Worm (Caenorhabditis elegans) whole organism, L2 larva: Measurements from ENCODE around the gene ZC196.3.
A peak's percentile ranks its signal among the peaks of the same experiment; 100 is the strongest.

Source experiments
- C34F6.9 ChIP-seq: fragments of 150-350 bp; optimal IDR thresholded peaks from 2 replicates; lab custom pipeline; 2014; ENCODE audit warnings: missing biosample characterization, missing genetic modification characterization
- F13H6.1 ChIP-seq: sonication (generic microtip); optimal IDR thresholded peaks from 2 replicates; lab custom pipeline; 2016; ENCODE audit warnings: missing genetic modification characterization, missing compliant biosample characterization
- R02D3.7 ChIP-seq: fragments of 150-350 bp; optimal IDR thresholded peaks from 2 replicates; lab custom pipeline; 2014; ENCODE audit warnings: missing biosample characterization, missing genetic modification characterization
- Y55F3AM.14 ChIP-seq: fragments of 200-800 bp; sonication (Bioruptor generic); optimal IDR thresholded peaks from 2 replicates; lab custom pipeline; 2018; ENCODE audit warnings: mild to moderate bottlenecking, missing genetic modification characterization, missing compliant biosample characterization
- ZK546.5 ChIP-seq: sonication (generic microtip); optimal IDR thresholded peaks from 2 replicates; lab custom pipeline; 2017; ENCODE audit warnings: missing biosample characterization, missing genetic modification characterization
- alr-1 ChIP-seq: fragments of 150-350 bp; optimal IDR thresholded peaks from 2 replicates; lab custom pipeline; 2014; ENCODE audit warnings: missing biosample characterization, missing genetic modification characterization
- aly-2 ChIP-seq: fragments of 150-350 bp; optimal IDR thresholded peaks from 2 replicates; lab custom pipeline; 2014; ENCODE audit warnings: missing biosample characterization, missing genetic modification characterization
- ama-1 ChIP-seq: fragments of 150-350 bp; optimal IDR thresholded peaks from 2 replicates; lab custom pipeline; 2018; ENCODE audit warnings: inconsistent platforms
- blmp-1 ChIP-seq: sonication (generic microtip); optimal IDR thresholded peaks from 2 replicates; lab custom pipeline; 2017; ENCODE audit warnings: missing genetic modification characterization, mild to moderate bottlenecking, missing compliant biosample characterization, antibody characterized with exemption, moderate library complexity; ENCODE audit not compliant: insufficient read depth
- ceh-16 ChIP-seq: fragments of 150-350 bp; optimal IDR thresholded peaks from 2 replicates; lab custom pipeline; 2014; ENCODE audit warnings: missing biosample characterization, missing genetic modification characterization
- ceh-82 ChIP-seq: fragments of 150-350 bp; optimal IDR thresholded peaks from 2 replicates; lab custom pipeline; 2014; ENCODE audit warnings: missing biosample characterization, missing genetic modification characterization
- crh-2 ChIP-seq: sonication (generic microtip); optimal IDR thresholded peaks from 2 replicates; lab custom pipeline; 2017; ENCODE audit warnings: missing biosample characterization, missing genetic modification characterization
- dmd-4 ChIP-seq: sonication (generic microtip); optimal IDR thresholded peaks from 2 replicates; lab custom pipeline; 2017; ENCODE audit warnings: missing biosample characterization, missing genetic modification characterization
- egl-27 ChIP-seq: sonication (generic microtip); optimal IDR thresholded peaks from 3 replicates; lab custom pipeline; 2017; ENCODE audit warnings: missing biosample characterization, missing genetic modification reagents, missing genetic modification characterization
- elt-1 ChIP-seq: fragments of 150-350 bp; optimal IDR thresholded peaks from 2 replicates; lab custom pipeline; 2014; ENCODE audit warnings: missing biosample characterization, missing genetic modification characterization
- elt-3 ChIP-seq: sonication (generic microtip); optimal IDR thresholded peaks from 2 replicates; lab custom pipeline; 2017; ENCODE audit warnings: missing biosample characterization, missing genetic modification characterization
- fos-1 ChIP-seq: fragments of 150-350 bp; optimal IDR thresholded peaks from 2 replicates; lab custom pipeline; 2014; ENCODE audit warnings: missing biosample characterization, missing genetic modification characterization
- gmeb-1 ChIP-seq: fragments of 150-350 bp; optimal IDR thresholded peaks from 2 replicates; lab custom pipeline; 2014; ENCODE audit warnings: missing biosample characterization, missing genetic modification characterization
- lin-11 ChIP-seq: fragments of 150-350 bp; sonication (generic microtip); optimal IDR thresholded peaks from 2 replicates; lab custom pipeline; 2014; ENCODE audit warnings: missing biosample characterization, missing genetic modification characterization, inconsistent platforms, mixed read lengths
- lin-13 ChIP-seq: fragments of 150-350 bp; optimal IDR thresholded peaks from 2 replicates; lab custom pipeline; 2014; ENCODE audit warnings: missing biosample characterization, missing genetic modification reagents, missing genetic modification characterization
- lin-39 ChIP-seq: fragments of 150-350 bp; optimal IDR thresholded peaks from 2 replicates; lab custom pipeline; 2014; ENCODE audit warnings: missing biosample characterization, missing genetic modification reagents, missing genetic modification characterization
- lsy-2 ChIP-seq, 2 experiments: fragments of 150-350 bp in 1 of 2; sonication (generic microtip) in 1 of 2; optimal IDR thresholded peaks; 2 replicates each; lab custom pipeline; 2014 to 2017; ENCODE audit warnings: missing biosample characterization in 2 of 2, missing genetic modification characterization in 2 of 2
- mab-5 ChIP-seq: fragments of 150-350 bp; optimal IDR thresholded peaks from 2 replicates; lab custom pipeline; 2014; ENCODE audit warnings: missing biosample characterization, missing genetic modification characterization
- mbf-1 ChIP-seq: sonication (generic microtip); optimal IDR thresholded peaks from 2 replicates; lab custom pipeline; 2017; ENCODE audit warnings: missing biosample characterization, missing genetic modification characterization
- mdl-1 ChIP-seq, 2 experiments: fragments of 150-350 bp in 1 of 2; sonication (generic microtip) in 1 of 2; optimal IDR thresholded peaks; 2 replicates each; lab custom pipeline; 2017; ENCODE audit warnings: missing biosample characterization in 2 of 2, missing genetic modification characterization in 2 of 2
- nhr-10 ChIP-seq: sonication (generic microtip); optimal IDR thresholded peaks from 2 replicates; lab custom pipeline; 2017; ENCODE audit warnings: missing biosample characterization, missing genetic modification characterization
- nhr-11 ChIP-seq: fragments of 150-350 bp; optimal IDR thresholded peaks from 2 replicates; lab custom pipeline; 2014; ENCODE audit warnings: missing biosample characterization, missing genetic modification characterization
- nhr-12 ChIP-seq: fragments of 150-350 bp; optimal IDR thresholded peaks from 2 replicates; lab custom pipeline; 2014; ENCODE audit warnings: missing biosample characterization, missing genetic modification characterization
- nhr-129 ChIP-seq: fragments of 150-350 bp; optimal IDR thresholded peaks from 2 replicates; lab custom pipeline; 2014; ENCODE audit warnings: missing biosample characterization, missing genetic modification characterization
- nhr-21 ChIP-seq: fragments of 150-350 bp; optimal IDR thresholded peaks from 2 replicates; lab custom pipeline; 2014; ENCODE audit warnings: missing biosample characterization, missing genetic modification characterization
- nhr-23 ChIP-seq: fragments of 150-350 bp; optimal IDR thresholded peaks from 2 replicates; lab custom pipeline; 2014; ENCODE audit warnings: missing biosample characterization, missing genetic modification reagents, missing genetic modification characterization
- nhr-237 ChIP-seq: fragments of 150-350 bp; optimal IDR thresholded peaks from 2 replicates; lab custom pipeline; 2014; ENCODE audit warnings: missing biosample characterization, missing genetic modification characterization
- nhr-25 ChIP-seq: fragments of 150-350 bp; sonication (generic microtip); optimal IDR thresholded peaks from 3 replicates; lab custom pipeline; 2014; ENCODE audit warnings: missing biosample characterization, missing genetic modification characterization
- nhr-6 ChIP-seq: fragments of 150-350 bp; optimal IDR thresholded peaks from 2 replicates; lab custom pipeline; 2014; ENCODE audit warnings: missing biosample characterization, missing genetic modification characterization
- nhr-77 ChIP-seq: fragments of 150-350 bp; optimal IDR thresholded peaks from 2 replicates; lab custom pipeline; 2014; ENCODE audit warnings: missing biosample characterization, missing genetic modification characterization
- peb-1 ChIP-seq: fragments of 150-350 bp; optimal IDR thresholded peaks from 2 replicates; lab custom pipeline; 2014; ENCODE audit warnings: missing biosample characterization, missing genetic modification characterization
- sem-4 ChIP-seq: fragments of 150-350 bp; optimal IDR thresholded peaks from 2 replicates; lab custom pipeline; 2014; ENCODE audit warnings: missing biosample characterization, missing genetic modification reagents, missing genetic modification characterization
- skn-1 ChIP-seq: sonication (generic microtip); optimal IDR thresholded peaks from 2 replicates; lab custom pipeline; 2017; ENCODE audit warnings: missing biosample characterization, missing genetic modification characterization
- sma-3 ChIP-seq: sonication (generic microtip); optimal IDR thresholded peaks from 2 replicates; lab custom pipeline; 2016; ENCODE audit warnings: missing genetic modification reagents, missing genetic modification characterization, missing compliant biosample characterization
- sma-9 ChIP-seq, 2 experiments: fragments of 150-350 bp in 1 of 2; sonication (generic microtip) in 1 of 2; optimal IDR thresholded peaks; 2 replicates each; lab custom pipeline; 2014 to 2016; ENCODE audit warnings: missing genetic modification characterization in 2 of 2, mild to moderate bottlenecking in 1 of 2, missing biosample characterization in 1 of 2, missing compliant biosample characterization in 1 of 2, missing genetic modification reagents in 1 of 2, moderate library complexity in 1 of 2
- snpc-4 ChIP-seq: fragments of 150-350 bp; optimal IDR thresholded peaks from 2 replicates; lab custom pipeline; 2014; ENCODE audit warnings: missing biosample characterization, missing genetic modification characterization
- unc-39 ChIP-seq: fragments of 150-350 bp; optimal IDR thresholded peaks from 2 replicates; lab custom pipeline; 2014; ENCODE audit warnings: missing biosample characterization, missing genetic modification characterization
- unc-55 ChIP-seq: fragments of 150-350 bp; sonication (generic microtip); optimal IDR thresholded peaks from 3 replicates; lab custom pipeline; 2014; ENCODE audit warnings: missing biosample characterization, missing genetic modification reagents, missing genetic modification characterization
- unc-62 ChIP-seq: fragments of 150-350 bp; optimal IDR thresholded peaks from 2 replicates; lab custom pipeline; 2014; ENCODE audit warnings: missing biosample characterization, missing genetic modification reagents, missing genetic modification characterization
- zag-1 ChIP-seq: fragments of 150-350 bp; optimal IDR thresholded peaks from 2 replicates; lab custom pipeline; 2014; ENCODE audit warnings: missing biosample characterization, missing genetic modification characterization
- ztf-1 ChIP-seq: fragments of 200-800 bp; sonication (Bioruptor generic); conservative IDR thresholded peaks from 2 replicates; pipeline ENCODE4 v1.3.6; 2022; ENCODE audit warnings: missing genetic modification characterization, missing compliant biosample characterization
- ztf-11 ChIP-seq: sonication (generic microtip); optimal IDR thresholded peaks from 2 replicates; lab custom pipeline; 2017; ENCODE audit warnings: missing biosample characterization, missing genetic modification characterization
- ztf-4 ChIP-seq: fragments of 150-350 bp; optimal IDR thresholded peaks from 2 replicates; lab custom pipeline; 2014; ENCODE audit warnings: missing biosample characterization, missing genetic modification characterization

Gene ZC196.3

ce11 chrV:8767493-8767892 is 31.0 kb downstream of the ZC196.3 start:
- TF ChIP-seq nhr-77 (tag; lab: Kevin White, UChicago): no peak
- no peak for TF ChIP-seq ceh-82 (tag; lab: Kevin White, UChicago)
- peak; percentile 63 for TF ChIP-seq fos-1 (tag; lab: Kevin White, UChicago)
- TF ChIP-seq elt-1: no peak
- TF ChIP-seq C34F6.9: no peak
- TF ChIP-seq R02D3.7 (tag; lab: Kevin White, UChicago): no peak
- no peak for TF ChIP-seq aly-2 (tag; lab: Kevin White, UChicago)
- no peak for TF ChIP-seq unc-39 (tag; lab: Kevin White, UChicago)
- TF ChIP-seq nhr-23 (tag; lab: Kevin White, UChicago): no peak
- TF ChIP-seq nhr-10 (tag; lab: Kevin White, UChicago): no peak
- peak; percentile 34 for TF ChIP-seq sma-9 (GFP tag; optimal IDR thresholded peaks at IDR 0.05; lab: Kevin White, UChicago)
- TF ChIP-seq sma-9 (tag; optimal IDR thresholded peaks at IDR 0.05; lab: Kevin White, UChicago): no peak
- TF ChIP-seq nhr-25 (tag; lab: Kevin White, UChicago): no peak
- TF ChIP-seq ztf-11: no peak
- no peak for TF ChIP-seq peb-1 (tag; lab: Kevin White, UChicago)
- no peak for TF ChIP-seq lin-13 (GFP tag; lab: Kevin White, UChicago)
- no peak for TF ChIP-seq alr-1 (tag; lab: Kevin White, UChicago)
- no peak for TF ChIP-seq nhr-11
- no peak for TF ChIP-seq nhr-129 (tag; lab: Kevin White, UChicago)
- no peak for TF ChIP-seq skn-1 (tag; lab: Kevin White, UChicago)
- TF ChIP-seq nhr-21 (tag; lab: Kevin White, UChicago): no peak
- TF ChIP-seq crh-2 (tag; lab: Kevin White, UChicago): peak; percentile 32
- TF ChIP-seq nhr-6 (tag; lab: Kevin White, UChicago): no peak
- TF ChIP-seq sma-3: no peak
- TF ChIP-seq lsy-2 (tag; optimal IDR thresholded peaks at IDR 0.05; lab: Kevin White, UChicago): no peak
- no peak for TF ChIP-seq F13H6.1 (tag; lab: Kevin White, UChicago)

ce11 chrV:8768481-8768959 is 32.1 kb downstream of the ZC196.3 start, which contains the start of gene B0507.3:
Gene B0507.3 (plus strand): TSS chrV:8768909.
- TF ChIP-seq ztf-1: no peak
- no peak for TF ChIP-seq lsy-2 (tag; optimal IDR thresholded peaks at IDR 0.05; lab: Kevin White, UChicago)
- TF ChIP-seq Y55F3AM.14 (GFP tag; lab: Kevin White, UChicago): no peak
- TF ChIP-seq mbf-1: no peak
- no peak for TF ChIP-seq alr-1 (tag; lab: Kevin White, UChicago)
- TF ChIP-seq dmd-4: no peak
- TF ChIP-seq sem-4 (tag; lab: Kevin White, UChicago): no peak
- TF ChIP-seq ceh-16 (tag; lab: Kevin White, UChicago): no peak
- TF ChIP-seq nhr-129 (tag; lab: Kevin White, UChicago): no peak
- TF ChIP-seq ztf-4: no peak
- TF ChIP-seq R02D3.7 (tag; lab: Kevin White, UChicago): no peak
- no peak for TF ChIP-seq snpc-4 (tag; lab: Kevin White, UChicago)
- no peak for TF ChIP-seq lin-39 (tag; lab: Kevin White, UChicago)
- no peak for TF ChIP-seq lin-13 (GFP tag; lab: Kevin White, UChicago)
- no peak for TF ChIP-seq ama-1 (lab: Kevin White, UChicago)
- TF ChIP-seq ceh-82 (tag; lab: Kevin White, UChicago): no peak
- TF ChIP-seq ZK546.5 (tag; lab: Kevin White, UChicago): no peak
- no peak for TF ChIP-seq mab-5
- TF ChIP-seq nhr-11: no peak
- TF ChIP-seq elt-1: no peak
- TF ChIP-seq ztf-11: no peak
- no peak for TF ChIP-seq unc-55 (GFP tag; lab: Kevin White, UChicago)
- no peak for TF ChIP-seq peb-1 (tag; lab: Kevin White, UChicago)
- TF ChIP-seq sma-3: peak; percentile 43
- TF ChIP-seq nhr-21 (tag; lab: Kevin White, UChicago): no peak
- TF ChIP-seq sma-9 (GFP tag; optimal IDR thresholded peaks at IDR 0.05; lab: Kevin White, UChicago): peak; percentile 91
- no peak for TF ChIP-seq sma-9 (tag; optimal IDR thresholded peaks at IDR 0.05; lab: Kevin White, UChicago)
- no peak for TF ChIP-seq lin-11 (tag; lab: Kevin White, UChicago)
- no peak for TF ChIP-seq nhr-23 (tag; lab: Kevin White, UChicago)
- no peak for TF ChIP-seq nhr-6 (tag; lab: Kevin White, UChicago)
- no peak for TF ChIP-seq zag-1
- peak; percentile 66 for TF ChIP-seq crh-2 (tag; lab: Kevin White, UChicago)
- TF ChIP-seq nhr-25 (tag; lab: Kevin White, UChicago): no peak
- no peak for TF ChIP-seq unc-62
- no peak for TF ChIP-seq C34F6.9
- TF ChIP-seq F13H6.1 (tag; lab: Kevin White, UChicago): peak; percentile 65
- no peak for TF ChIP-seq mdl-1 (tag; optimal IDR thresholded peaks at IDR 0.05; lab: Kevin White, UChicago)
- TF ChIP-seq nhr-10 (tag; lab: Kevin White, UChicago): no peak
- TF ChIP-seq gmeb-1 (tag; lab: Kevin White, UChicago): peak; percentile 20
- no peak for TF ChIP-seq blmp-1
- TF ChIP-seq nhr-237 (tag; lab: Kevin White, UChicago): no peak
- TF ChIP-seq egl-27 (tag; lab: Kevin White, UChicago): peak; percentile 48
- peak; percentile 98 for TF ChIP-seq fos-1 (tag; lab: Kevin White, UChicago)
- TF ChIP-seq elt-3 (tag; lab: Kevin White, UChicago): no peak
- TF ChIP-seq unc-39 (tag; lab: Kevin White, UChicago): no peak
- TF ChIP-seq skn-1 (tag; lab: Kevin White, UChicago): peak; percentile 50
- TF ChIP-seq aly-2 (tag; lab: Kevin White, UChicago): no peak
- TF ChIP-seq nhr-12 (tag; lab: Kevin White, UChicago): no peak
- no peak for TF ChIP-seq nhr-77 (tag; lab: Kevin White, UChicago)
